Worm (Caenorhabditis elegans): ENCODE results near the gene ZK899.7.

ce11 chrX:9452483-9453198 lies 3.4 kb upstream of the ZK899.7 start, which contains the start of gene ZK899.3:
- TF ChIP-seq mml-1 (tag; optimal IDR thresholded peaks at IDR 0.05) (no peak), nhr-76 (tag; optimal IDR thresholded peaks at IDR 0.05) (no peak), egl-27 (tag; optimal IDR thresholded peaks at IDR 0.05) (no peak), elt-3 (tag; optimal IDR thresholded peaks at IDR 0.05) (no peak), zag-1 (tag; optimal IDR thresholded peaks at IDR 0.05) (no peak)
